Fruit fly (Drosophila melanogaster) S2 (cell line): ENCODE results near the gene mfrn.
"Not testable (repeated sequence)": the region's sequence is repeated elsewhere in the genome, so short reads cannot be mapped to it uniquely, and the experiment has no call there.

ENCODE experiments used
- CG8478 ChIP-seq: fragments of >200 bp; optimal IDR thresholded peaks from 2 replicates; lab custom pipeline; 2018
- CTCF ChIP-seq, 2 experiments: fragments of >200 bp; optimal IDR thresholded peaks; 2 replicates each; lab custom pipeline; 2018

DNA sequence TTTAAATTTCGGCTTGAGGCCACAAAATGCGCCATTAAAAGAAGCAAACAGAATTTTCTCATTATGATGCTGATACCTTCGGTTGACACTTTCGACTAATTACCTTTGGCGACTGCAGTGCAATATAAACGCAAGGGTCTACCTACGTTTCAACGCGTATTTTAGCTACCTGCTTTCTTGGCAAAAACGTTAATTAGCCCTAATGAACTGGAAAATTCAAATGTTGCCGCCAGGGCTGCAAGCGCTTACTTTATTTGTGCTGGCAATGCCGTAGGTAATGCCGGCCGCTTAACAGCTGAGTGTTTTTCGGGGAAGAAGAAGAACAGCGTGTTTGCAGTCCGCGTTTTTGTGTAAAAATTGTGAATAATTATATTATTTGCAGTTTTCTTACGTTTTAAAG, 12.7 kb upstream of the mfrn start, which contains the start of gene CG31253:
- not testable (repeated sequence) for TF ChIP-seq CG8478 (lab: Kevin White, UChicago); CTCF (optimal IDR thresholded peaks at IDR 0.05; lab: Kevin White, UChicago)
